Worm (Caenorhabditis elegans): ENCODE results near the gene Y19D2B.2.
A peak's percentile ranks its signal among the peaks of the same experiment; 100 is the strongest.

The Y19D2B.2 gene

DNA sequence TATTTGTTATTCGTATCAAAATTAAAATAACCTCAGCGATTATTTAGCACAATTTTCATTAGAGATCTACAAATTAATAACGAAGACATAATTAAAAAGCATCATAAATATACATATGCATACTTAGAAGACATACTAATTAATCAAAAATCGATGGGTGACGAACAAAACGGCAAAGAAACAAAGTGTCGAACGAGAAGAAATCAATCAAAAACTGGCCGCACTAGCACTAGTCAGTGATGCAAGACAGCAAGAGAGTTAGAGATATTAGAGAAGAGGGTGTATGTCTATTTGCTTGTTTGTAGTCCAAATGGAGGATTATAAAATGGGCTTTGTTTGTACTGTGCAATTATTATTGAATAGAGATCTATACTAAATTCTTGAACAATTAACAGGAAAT is 22.8 kb downstream of the Y19D2B.2 start (continued):
- TF ChIP-seq unc-86 (tag; optimal IDR thresholded peaks at IDR 0.05): no peak
- no peak for TF ChIP-seq lin-39 (tag; optimal IDR thresholded peaks at IDR 0.05)
- TF ChIP-seq snu-23 (GFP tag; optimal IDR thresholded peaks at IDR 0.05): peak; percentile 31
- peak in 1 of 3 experiments; percentile 5 for TF ChIP-seq dpl-1 (GFP tag; optimal IDR thresholded peaks at IDR 0.05)
- peak in 1 of 2 experiments; percentile 7 for TF ChIP-seq lin-35 (GFP tag; optimal IDR thresholded peaks at IDR 0.05)
- TF ChIP-seq hlh-17 (GFP tag; optimal IDR thresholded peaks at IDR 0.05; ENCODE audit: borderline replicate concordance): no peak
- TF ChIP-seq isw-1 (GFP tag; IDR thresholded peaks at IDR 0.05): no peak
- TF ChIP-seq ceh-8 (GFP tag; optimal IDR thresholded peaks at IDR 0.05): peak; percentile 2
- no peak for TF ChIP-seq alr-1 (tag; optimal IDR thresholded peaks at IDR 0.05; ENCODE audit: borderline replicate concordance)
- no peak for TF ChIP-seq nhr-19 (GFP tag; conservative IDR thresholded peaks at IDR 0.05)
- peak; percentile 28 for TF ChIP-seq nhr-20 (tag; optimal IDR thresholded peaks at IDR 0.05)
- no peak for TF ChIP-seq ces-1 (GFP tag; optimal IDR thresholded peaks at IDR 0.05)
- no peak for TF ChIP-seq sox-4 (tag; optimal IDR thresholded peaks at IDR 0.05)
- TF ChIP-seq blmp-1 (tag; optimal IDR thresholded peaks at IDR 0.05): peak; percentile 45
- no peak for TF ChIP-seq ceh-63 (GFP tag; optimal IDR thresholded peaks at IDR 0.05)
- no peak for TF ChIP-seq unc-30 (tag; optimal IDR thresholded peaks at IDR 0.05)

DNA sequence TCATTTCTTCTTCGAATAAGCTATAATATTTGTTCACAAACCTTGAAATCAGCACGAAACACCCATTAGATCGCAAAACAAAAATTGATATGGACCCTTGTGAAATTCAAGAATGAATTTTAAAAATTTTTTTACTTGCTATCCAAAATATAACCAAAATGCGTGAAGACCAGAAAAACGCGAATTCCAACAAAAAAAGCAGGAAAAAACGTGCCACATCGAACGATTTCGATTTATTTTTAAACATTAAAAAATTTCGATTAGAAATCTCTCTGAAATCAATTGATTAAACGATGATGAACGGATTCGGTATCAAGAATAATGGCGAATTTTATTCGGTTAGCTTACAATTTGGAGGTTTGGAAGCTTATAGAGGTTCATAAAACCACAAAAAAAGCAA is 23.3 kb downstream of the Y19D2B.2 start, which contains the start of the genes tceb-3 and gskl-1:
Gene tceb-3, minus strand, starts transcription at position 101 of the 400 bp plus-strand sequence.
Gene gskl-1, plus strand, starts transcription at position 243 of the 400 bp plus-strand sequence.
- TF ChIP-seq jun-1 (tag; optimal IDR thresholded peaks at IDR 0.05) (no peak), lin-39 (tag; optimal IDR thresholded peaks at IDR 0.05) (no peak)

DNA sequence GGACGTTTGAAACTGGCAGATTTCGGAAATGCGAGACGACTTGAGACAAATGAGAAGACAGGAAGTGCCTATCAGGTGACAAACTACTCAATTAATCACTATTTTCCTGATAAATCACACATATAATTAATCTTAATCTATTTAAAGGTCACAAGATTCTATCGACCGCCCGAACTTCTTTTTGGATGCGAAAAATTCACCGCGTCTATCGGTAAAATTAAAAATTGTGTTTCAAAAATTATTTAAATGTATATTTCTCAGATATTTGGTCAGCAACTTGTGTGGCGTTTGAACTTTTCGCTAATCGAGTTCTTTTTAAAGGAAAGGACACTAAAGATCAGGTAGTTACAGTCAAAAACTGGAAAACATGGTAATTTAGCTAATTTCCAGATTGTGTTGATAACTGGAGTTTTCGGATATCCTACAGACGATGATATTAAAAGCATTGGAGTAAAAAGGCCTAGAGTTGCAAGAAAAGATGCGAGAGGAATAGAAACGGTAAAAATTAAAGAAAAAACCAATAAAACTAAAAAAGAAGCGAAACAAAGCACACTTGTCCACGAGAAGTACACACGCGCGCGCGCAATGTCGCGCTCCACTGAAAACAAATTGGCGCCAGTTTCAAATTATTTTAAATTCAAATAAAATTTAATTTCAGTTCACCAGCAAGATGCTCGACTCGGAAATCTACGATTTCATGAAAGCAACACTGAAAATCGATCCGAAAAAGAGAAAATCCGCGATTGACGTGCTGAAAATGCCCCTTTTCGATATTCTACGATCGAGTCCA is 24.4 kb downstream of the Y19D2B.2 start:
- TF ChIP-seq fos-1 (tag; optimal IDR thresholded peaks at IDR 0.05): no peak
- peak; percentile 20 for TF ChIP-seq nhr-71 (tag; optimal IDR thresholded peaks at IDR 0.05)
- peak; percentile 27 for TF ChIP-seq lin-14 (GFP tag; optimal IDR thresholded peaks at IDR 0.05)
- peak; percentile 54 to 82 for TF ChIP-seq efl-1 (optimal IDR thresholded peaks at IDR 0.05)
- peak; percentile 66 to 84 for TF ChIP-seq efl-1 (GFP tag; optimal IDR thresholded peaks at IDR 0.05 in 1 of 2)
- no peak for TF ChIP-seq aly-2 (tag; optimal IDR thresholded peaks at IDR 0.05)
- no peak for TF ChIP-seq pag-3 (tag; optimal IDR thresholded peaks at IDR 0.05; ENCODE audit: borderline replicate concordance, insufficient read depth)
- peak; percentile 14 for TF ChIP-seq blmp-1 (tag; optimal IDR thresholded peaks at IDR 0.05)
- no peak for TF ChIP-seq ceh-82 (tag; optimal IDR thresholded peaks at IDR 0.05)
- TF ChIP-seq swsn-7 (tag; optimal IDR thresholded peaks at IDR 0.05): no peak
- peak; percentile 15 to 64 for TF ChIP-seq lin-35 (GFP tag; optimal IDR thresholded peaks at IDR 0.05)
- no peak for TF ChIP-seq tbx-2 (tag; optimal IDR thresholded peaks at IDR 0.05)
- no peak for TF ChIP-seq nhr-19 (GFP tag; conservative IDR thresholded peaks at IDR 0.05)
- no peak for TF ChIP-seq efl-3 (GFP tag; optimal IDR thresholded peaks at IDR 0.05)
- no peak for TF ChIP-seq C16A3.4 (tag; optimal IDR thresholded peaks at IDR 0.05)
- no peak for TF ChIP-seq elt-3 (tag; optimal IDR thresholded peaks at IDR 0.05)
- TF ChIP-seq nhr-11 (tag; optimal IDR thresholded peaks at IDR 0.05): no peak
- no peak for TF ChIP-seq ceh-88 (GFP tag; IDR thresholded peaks at IDR 0.05)
- TF ChIP-seq dpl-1 (GFP tag; optimal IDR thresholded peaks at IDR 0.05): peak in 2 of 3 experiments; percentile 34 to 65
- no peak for TF ChIP-seq rnt-1 (tag; optimal IDR thresholded peaks at IDR 0.05)
- peak; percentile 49 for TF ChIP-seq lin-39 (tag; optimal IDR thresholded peaks at IDR 0.05)
- no peak for TF ChIP-seq hlh-4 (tag; optimal IDR thresholded peaks at IDR 0.05)
- TF ChIP-seq ztf-11 (tag; optimal IDR thresholded peaks at IDR 0.05): no peak
- no peak for TF ChIP-seq jun-1 (tag; optimal IDR thresholded peaks at IDR 0.05)
- TF ChIP-seq F16B12.6 (tag; optimal IDR thresholded peaks at IDR 0.05): no peak
- peak; percentile 73 for TF ChIP-seq nhr-85 (tag)
